Worm (Caenorhabditis elegans) whole organism, mixed stage, embryonic: ENCODE data around the gene H13N06.2.
A peak's percentile ranks its signal among the peaks of the same experiment; 100 is the strongest.

Experiments used
- M03D4.4 ChIP-seq: sonication (generic microtip); optimal IDR thresholded peaks from 2 replicates; lab custom pipeline; 2017; ENCODE audit warnings: mild to moderate bottlenecking, missing genetic modification characterization, missing compliant biosample characterization
- blmp-1 ChIP-seq: fragments of 150-350 bp; optimal IDR thresholded peaks from 2 replicates; lab custom pipeline; 2014; ENCODE audit warnings: missing biosample characterization, missing genetic modification characterization
- ceh-39 ChIP-seq: fragments of 150-350 bp; optimal IDR thresholded peaks from 2 replicates; lab custom pipeline; 2014; ENCODE audit warnings: missing biosample characterization, missing genetic modification characterization
- ceh-43 ChIP-seq: fragments of 200-800 bp; sonication (Bioruptor generic); optimal IDR thresholded peaks from 2 replicates; lab custom pipeline; 2018; ENCODE audit warnings: mild to moderate bottlenecking, missing genetic modification characterization, moderate library complexity, missing compliant biosample characterization
- ceh-83 ChIP-seq: fragments of 200-800 bp; sonication (Bioruptor generic); optimal IDR thresholded peaks from 2 replicates; lab custom pipeline; 2018; ENCODE audit warnings: mild to moderate bottlenecking, missing genetic modification characterization, missing compliant biosample characterization
- cnd-1 ChIP-seq: fragments of 200-800 bp; sonication (Bioruptor generic); optimal IDR thresholded peaks from 2 replicates; lab custom pipeline; 2018; ENCODE audit warnings: mild to moderate bottlenecking, missing genetic modification characterization, missing compliant biosample characterization
- drap-1 ChIP-seq: fragments of 200-800 bp; sonication (Bioruptor generic); optimal IDR thresholded peaks from 3 replicates; lab custom pipeline; 2018; ENCODE audit warnings: mild to moderate bottlenecking, missing genetic modification characterization, missing compliant biosample characterization
- elt-1 ChIP-seq: sonication (generic microtip); optimal IDR thresholded peaks from 2 replicates; lab custom pipeline; 2017; ENCODE audit warnings: missing genetic modification characterization, mild to moderate bottlenecking, missing compliant biosample characterization, antibody characterized with exemption, moderate library complexity, borderline replicate concordance; ENCODE audit not compliant: insufficient read depth
- elt-3 ChIP-seq: fragments of 150-350 bp; optimal IDR thresholded peaks from 2 replicates; lab custom pipeline; 2014; ENCODE audit warnings: missing biosample characterization, missing genetic modification characterization
- flh-1 ChIP-seq: fragments of 200-800 bp; sonication (Bioruptor generic); optimal IDR thresholded peaks from 2 replicates; lab custom pipeline; 2018; ENCODE audit warnings: mild to moderate bottlenecking, missing genetic modification characterization, moderate library complexity, missing compliant biosample characterization
- ham-2 ChIP-seq: fragments of 200-800 bp; sonication (Bioruptor generic); optimal IDR thresholded peaks from 2 replicates; lab custom pipeline; 2018; ENCODE audit warnings: mild to moderate bottlenecking, missing genetic modification characterization, missing compliant biosample characterization
- hlh-1 ChIP-seq: fragments of 150-350 bp; optimal IDR thresholded peaks from 2 replicates; lab custom pipeline; 2014; ENCODE audit warnings: missing biosample characterization, missing genetic modification reagents, missing genetic modification characterization
- lin-13 ChIP-seq: fragments of 150-350 bp; optimal IDR thresholded peaks from 2 replicates; lab custom pipeline; 2014; ENCODE audit warnings: missing biosample characterization, missing genetic modification characterization
- lin-32 ChIP-seq: fragments of 200-800 bp; sonication (Bioruptor generic); optimal IDR thresholded peaks from 2 replicates; lab custom pipeline; 2018; ENCODE audit warnings: mild to moderate bottlenecking, missing genetic modification characterization, missing compliant biosample characterization
- mab-5 ChIP-seq: fragments of 150-350 bp; optimal IDR thresholded peaks from 2 replicates; lab custom pipeline; 2014; ENCODE audit warnings: missing biosample characterization, missing genetic modification characterization
- mep-1 ChIP-seq: fragments of 150-350 bp; optimal IDR thresholded peaks from 2 replicates; lab custom pipeline; 2017; ENCODE audit warnings: missing biosample characterization, missing genetic modification reagents, missing genetic modification characterization, inconsistent platforms
- mls-2 ChIP-seq: sonication (generic microtip); optimal IDR thresholded peaks from 2 replicates; lab custom pipeline; 2016; ENCODE audit warnings: mild to moderate bottlenecking, missing genetic modification characterization, moderate library complexity, missing compliant biosample characterization
- nhr-12 ChIP-seq: fragments of 150-350 bp; optimal IDR thresholded peaks from 2 replicates; lab custom pipeline; 2014; ENCODE audit warnings: missing biosample characterization, missing genetic modification characterization
- nhr-2 ChIP-seq: fragments of 150-350 bp; optimal IDR thresholded peaks from 2 replicates; lab custom pipeline; 2014; ENCODE audit warnings: missing biosample characterization, missing genetic modification characterization
- nhr-237 ChIP-seq: fragments of 150-350 bp; optimal IDR thresholded peaks from 2 replicates; lab custom pipeline; 2014; ENCODE audit warnings: missing biosample characterization, missing genetic modification characterization
- pha-4 ChIP-seq: fragments of 150-350 bp; optimal IDR thresholded peaks from 2 replicates; lab custom pipeline; 2018; ENCODE audit warnings: missing biosample characterization, missing genetic modification reagents, missing genetic modification characterization
- sem-2 ChIP-seq: fragments of 200-800 bp; sonication (Bioruptor generic); optimal IDR thresholded peaks from 2 replicates; lab custom pipeline; 2018; ENCODE audit warnings: mild to moderate bottlenecking, missing genetic modification characterization, missing compliant biosample characterization
- snpc-4 ChIP-seq: fragments of 150-350 bp; optimal IDR thresholded peaks from 2 replicates; lab custom pipeline; 2014; ENCODE audit warnings: missing biosample characterization, missing genetic modification characterization
- sptf-1 ChIP-seq: sonication (generic microtip); optimal IDR thresholded peaks from 2 replicates; lab custom pipeline; 2017; ENCODE audit warnings: mild to moderate bottlenecking, missing genetic modification characterization, moderate library complexity, missing compliant biosample characterization
- tbx-8 ChIP-seq: fragments of 200-800 bp; sonication (Bioruptor generic); optimal IDR thresholded peaks from 2 replicates; lab custom pipeline; 2018; ENCODE audit warnings: mild to moderate bottlenecking, missing genetic modification characterization, moderate library complexity, missing compliant biosample characterization
- unc-120 ChIP-seq: sonication (generic microtip); optimal IDR thresholded peaks from 2 replicates; lab custom pipeline; 2017; ENCODE audit warnings: missing genetic modification characterization, missing compliant biosample characterization; ENCODE audit not compliant: poor library complexity, severe bottlenecking
- unc-39 ChIP-seq: fragments of 150-350 bp; optimal IDR thresholded peaks from 2 replicates; lab custom pipeline; 2014; ENCODE audit warnings: missing biosample characterization, missing genetic modification characterization
- unc-62 ChIP-seq: fragments of 150-350 bp; optimal IDR thresholded peaks from 2 replicates; lab custom pipeline; 2014; ENCODE audit warnings: missing biosample characterization, missing genetic modification reagents, missing genetic modification characterization
- zip-8 ChIP-seq: fragments of 150-350 bp; optimal IDR thresholded peaks from 2 replicates; lab custom pipeline; 2014; ENCODE audit warnings: missing biosample characterization, missing genetic modification characterization
- ztf-11 ChIP-seq: fragments of 150-350 bp; optimal IDR thresholded peaks from 2 replicates; lab custom pipeline; 2014; ENCODE audit warnings: missing biosample characterization, missing genetic modification characterization

The H13N06.2 gene

ce11 chrX:15493322-15493721, 5.4 kb downstream of the H13N06.2 start, which contains the start of gene gob-1:
Gene gob-1 (plus strand): TSS chrX:15493602.
- TF ChIP-seq ceh-43 (GFP tag; lab: Kevin White, UChicago) (no peak), sptf-1 (no peak), flh-1 (GFP tag; lab: Kevin White, UChicago) (no peak), ham-2 (GFP tag; lab: Kevin White, UChicago) (no peak)

- TF ChIP-seq unc-39 (tag; lab: Kevin White, UChicago) (no peak), ceh-39 (tag; lab: Kevin White, UChicago) (no peak), ztf-11 (no peak), sptf-1 (no peak), unc-120 (tag; lab: Kevin White, UChicago) (no peak), cnd-1 (no peak), unc-62 (GFP tag; lab: Kevin White, UChicago) (no peak), mls-2 (tag; lab: Kevin White, UChicago) (no peak), nhr-12 (tag; lab: Kevin White, UChicago) (no peak)
- TF ChIP-seq, all 35 proteins: peak for 0
Measured at ce11 chrX:15494154-15494553, 6.2 kb downstream of the H13N06.2 start.

- TF ChIP-seq unc-62 (GFP tag; lab: Kevin White, UChicago), result no peak
- TF ChIP-seq flh-1 (GFP tag; lab: Kevin White, UChicago), result no peak
- TF ChIP-seq sptf-1, result no peak
- TF ChIP-seq zip-8, result no peak
Measured at ce11 chrX:15496927-15497605, 9.2 kb downstream of the H13N06.2 start, which contains the start of gene suox-1. Gene suox-1 (plus strand): TSS chrX:15497555.

ce11 chrX:15502455-15503174, 14.7 kb downstream of the H13N06.2 start, which contains the start of gene H13N06.7:
Gene H13N06.7 (plus strand): TSS chrX:15503124.
- TF ChIP-seq nhr-12 (tag; lab: Kevin White, UChicago) (no peak), blmp-1 (no peak), elt-3 (tag; lab: Kevin White, UChicago) (no peak), pha-4 (tag; lab: Kevin White, UChicago) (no peak), nhr-237 (tag; lab: Kevin White, UChicago) (no peak), lin-13 (tag; lab: Kevin White, UChicago) (no peak), lin-32 (no peak), unc-120 (tag; lab: Kevin White, UChicago) (no peak), cnd-1 (no peak), M03D4.4 (no peak), unc-62 (GFP tag; lab: Kevin White, UChicago) (no peak), snpc-4 (tag; lab: Kevin White, UChicago) (no peak), drap-1 (GFP tag; lab: Kevin White, UChicago) (no peak), flh-1 (GFP tag; lab: Kevin White, UChicago) (no peak), tbx-8 (no peak), sptf-1 (no peak), mab-5 (tag; lab: Kevin White, UChicago) (no peak), elt-1 (no peak), unc-39 (tag; lab: Kevin White, UChicago) (no peak)

- TF ChIP-seq ceh-43 (GFP tag; lab: Kevin White, UChicago), result no peak
- no peak for TF ChIP-seq mep-1 (tag; lab: Kevin White, UChicago)
- TF ChIP-seq zip-8, result no peak
- no peak for TF ChIP-seq blmp-1
- no peak for TF ChIP-seq lin-32
- TF ChIP-seq sem-2 (GFP tag; lab: Kevin White, UChicago), result no peak
Measured at ce11 chrX:15504795-15505194, 16.9 kb downstream of the H13N06.2 start, which contains the start of gene tbh-1. Gene tbh-1 (minus strand): TSS chrX:15504895.

- TF ChIP-seq ceh-43 (GFP tag; lab: Kevin White, UChicago) (no peak), elt-3 (tag; lab: Kevin White, UChicago) (no peak), elt-1 (peak; percentile 10), nhr-2 (tag; lab: Kevin White, UChicago) (peak; percentile 12), mls-2 (tag; lab: Kevin White, UChicago) (no peak), mab-5 (tag; lab: Kevin White, UChicago) (no peak), lin-13 (tag; lab: Kevin White, UChicago) (peak; percentile 36), drap-1 (GFP tag; lab: Kevin White, UChicago) (no peak), hlh-1 (tag; lab: Kevin White, UChicago) (peak; percentile 34), unc-39 (tag; lab: Kevin White, UChicago) (no peak), cnd-1 (peak; percentile 80), tbx-8 (no peak), nhr-12 (tag; lab: Kevin White, UChicago) (no peak), ceh-83 (GFP tag; lab: Kevin White, UChicago) (peak; percentile 1), M03D4.4 (no peak), ztf-11 (peak; percentile 1), snpc-4 (tag; lab: Kevin White, UChicago) (no peak), unc-120 (tag; lab: Kevin White, UChicago) (peak; percentile 47), ceh-39 (tag; lab: Kevin White, UChicago) (peak; percentile 6), mep-1 (tag; lab: Kevin White, UChicago) (peak; percentile 62), pha-4 (tag; lab: Kevin White, UChicago) (peak; percentile 74)
- TF ChIP-seq, all 35 proteins: peak for 11
Measured at ce11 chrX:15507830-15508347, 20.0 kb downstream of the H13N06.2 start, which contains the start of gene zipt-7.2. Gene zipt-7.2 (minus strand): TSS chrX:15507880.
